Worm (Caenorhabditis elegans): ENCODE results near the gene srw-115.

The srw-115 gene

ce11 chrV:2987407-2987806 is 6.3 kb downstream of the srw-115 start, which contains the start of gene srh-85:
srh-85 (minus strand) TSS chrV:2987507.
- TF ChIP-seq hlh-1 (tag; optimal IDR thresholded peaks at IDR 0.05): no peak
- no peak for TF ChIP-seq nhr-2 (tag; optimal IDR thresholded peaks at IDR 0.05)
- no peak for TF ChIP-seq ceh-43 (GFP tag; optimal IDR thresholded peaks at IDR 0.05)
- no peak for TF ChIP-seq lsy-2 (tag; optimal IDR thresholded peaks at IDR 0.05)
- no peak for TF ChIP-seq mls-2 (tag; optimal IDR thresholded peaks at IDR 0.05)
- no peak for TF ChIP-seq nhr-76 (tag; optimal IDR thresholded peaks at IDR 0.05)
- TF ChIP-seq ceh-83 (GFP tag; optimal IDR thresholded peaks at IDR 0.05): no peak
- no peak for TF ChIP-seq ces-1 (GFP tag; optimal IDR thresholded peaks at IDR 0.05)
- no peak for TF ChIP-seq mep-1 (tag; optimal IDR thresholded peaks at IDR 0.05)
- no peak for TF ChIP-seq nhr-28 (tag; optimal IDR thresholded peaks at IDR 0.05)
- no peak for TF ChIP-seq tbx-8 (GFP tag; optimal IDR thresholded peaks at IDR 0.05)
- TF ChIP-seq M03D4.4 (tag; optimal IDR thresholded peaks at IDR 0.05): no peak
- TF ChIP-seq ztf-11 (tag; optimal IDR thresholded peaks at IDR 0.05): no peak
- TF ChIP-seq pha-4 (tag; optimal IDR thresholded peaks at IDR 0.05): no peak
- no peak for TF ChIP-seq zip-8 (tag; optimal IDR thresholded peaks at IDR 0.05)
- no peak for TF ChIP-seq ceh-39 (tag; optimal IDR thresholded peaks at IDR 0.05)
- TF ChIP-seq cnd-1 (tag; optimal IDR thresholded peaks at IDR 0.05): no peak
- TF ChIP-seq lin-32 (GFP tag; optimal IDR thresholded peaks at IDR 0.05): no peak
- TF ChIP-seq mab-5 (tag; optimal IDR thresholded peaks at IDR 0.05): no peak
- no peak for TF ChIP-seq nhr-12 (tag; optimal IDR thresholded peaks at IDR 0.05)

DNA sequence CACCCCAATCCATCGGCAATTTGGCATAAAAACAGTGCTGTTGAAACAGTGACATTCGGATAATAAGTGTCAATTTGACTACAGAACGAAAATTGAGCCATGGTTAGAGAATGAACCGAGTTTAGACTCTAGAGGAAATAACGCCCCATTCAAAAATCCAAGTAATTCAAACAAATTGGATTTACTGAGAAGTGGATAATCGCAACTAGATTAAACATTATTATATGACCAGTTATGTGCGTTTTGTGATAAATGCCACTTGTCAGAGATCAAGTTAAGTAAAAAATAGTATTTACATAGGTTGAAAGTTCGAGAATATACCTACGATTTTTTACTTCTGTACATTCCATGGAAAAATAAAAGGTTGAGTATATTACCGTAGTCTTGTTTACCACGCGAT is 8.4 kb downstream of the srw-115 start, which contains the start of gene srw-139:
Gene srw-139, minus strand, starts transcription at position 101 of the 400 bp plus-strand sequence.
- TF ChIP-seq mab-5 (tag; optimal IDR thresholded peaks at IDR 0.05) (no peak), nhr-12 (tag; optimal IDR thresholded peaks at IDR 0.05) (no peak), elt-1 (tag; optimal IDR thresholded peaks at IDR 0.05; ENCODE audit: borderline replicate concordance, insufficient read depth) (no peak), nhr-76 (tag; optimal IDR thresholded peaks at IDR 0.05) (no peak), cnd-1 (tag; optimal IDR thresholded peaks at IDR 0.05) (no peak), unc-62 (GFP tag; optimal IDR thresholded peaks at IDR 0.05) (no peak), mls-2 (tag; optimal IDR thresholded peaks at IDR 0.05) (no peak)

DNA sequence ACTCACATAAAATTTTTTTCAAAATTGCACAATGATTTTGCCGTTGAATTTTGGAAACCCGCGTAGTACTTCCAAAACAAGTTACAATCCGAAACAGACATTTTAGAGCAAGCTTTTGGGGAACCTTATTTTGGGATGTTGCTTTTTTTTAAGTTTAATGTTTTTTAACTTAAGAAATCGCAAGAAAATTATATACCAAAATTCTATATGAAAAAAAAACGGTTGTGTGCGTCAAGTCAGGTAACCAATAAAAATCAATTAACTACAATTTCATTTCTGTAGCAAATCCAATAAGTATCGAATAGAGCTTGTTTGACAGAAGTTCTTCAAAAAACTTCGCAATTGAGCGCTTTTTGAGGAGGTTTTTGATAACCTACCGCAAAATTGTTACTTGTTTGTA is 10.4 kb downstream of the srw-115 start, which contains the start of gene srw-117:
Gene srw-117, minus strand, starts transcription at position 101 of the 400 bp plus-strand sequence.
- TF ChIP-seq lin-13 (tag; optimal IDR thresholded peaks at IDR 0.05): no peak
- no peak for TF ChIP-seq ham-2 (GFP tag; optimal IDR thresholded peaks at IDR 0.05)
- TF ChIP-seq sptf-1 (tag; optimal IDR thresholded peaks at IDR 0.05): no peak
- TF ChIP-seq lsy-2 (tag; optimal IDR thresholded peaks at IDR 0.05): no peak

DNA sequence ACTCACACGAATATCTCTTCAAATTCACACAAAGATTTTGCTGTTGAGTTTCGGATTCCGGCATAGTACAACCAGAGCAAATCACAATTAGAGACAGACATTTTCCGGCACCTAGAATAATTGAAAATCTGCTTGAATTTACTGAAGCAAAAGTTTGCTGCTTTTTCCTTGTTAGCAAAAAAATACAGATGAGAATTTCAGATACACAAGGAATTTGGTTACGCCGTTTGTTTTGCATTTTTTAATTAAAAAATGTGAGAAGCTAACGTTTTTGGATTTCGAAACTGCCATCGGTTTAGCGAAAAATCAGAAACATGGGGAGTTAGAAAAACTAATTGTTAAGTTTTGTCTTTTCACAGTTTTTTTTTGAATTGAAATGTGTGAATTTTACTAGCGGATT is 13.7 kb downstream of the srw-115 start, which contains the start of gene srw-118:
Gene srw-118, minus strand, starts transcription at position 101 of the 400 bp plus-strand sequence.
- TF ChIP-seq elt-1 (tag; optimal IDR thresholded peaks at IDR 0.05; ENCODE audit: borderline replicate concordance, insufficient read depth) (no peak), sem-2 (GFP tag; optimal IDR thresholded peaks at IDR 0.05) (no peak), unc-39 (tag; optimal IDR thresholded peaks at IDR 0.05) (no peak)

ce11 chrV:2976287-2976686 is 17.4 kb downstream of the srw-115 start, which contains the start of gene srw-124:
srw-124 (plus strand) TSS chrV:2976587.
- TF ChIP-seq ham-2 (GFP tag; optimal IDR thresholded peaks at IDR 0.05) (no peak), bed-3 (GFP tag; optimal IDR thresholded peaks at IDR 0.05) (no peak), unc-120 (tag; optimal IDR thresholded peaks at IDR 0.05; ENCODE audit: poor library complexity, severe bottlenecking) (no peak), hlh-1 (tag; optimal IDR thresholded peaks at IDR 0.05) (no peak), ceh-83 (GFP tag; optimal IDR thresholded peaks at IDR 0.05) (no peak), zip-8 (tag; optimal IDR thresholded peaks at IDR 0.05) (no peak), unc-62 (GFP tag; optimal IDR thresholded peaks at IDR 0.05) (no peak), nhr-28 (tag; optimal IDR thresholded peaks at IDR 0.05) (no peak), nhr-237 (tag; optimal IDR thresholded peaks at IDR 0.05) (no peak), flh-1 (GFP tag; optimal IDR thresholded peaks at IDR 0.05) (no peak), ztf-11 (tag; optimal IDR thresholded peaks at IDR 0.05) (no peak), mab-5 (tag; optimal IDR thresholded peaks at IDR 0.05) (no peak), ceh-39 (tag; optimal IDR thresholded peaks at IDR 0.05) (no peak), mep-1 (tag; optimal IDR thresholded peaks at IDR 0.05) (no peak), pha-4 (tag; optimal IDR thresholded peaks at IDR 0.05) (no peak), lin-13 (tag; optimal IDR thresholded peaks at IDR 0.05) (no peak), lsy-2 (tag; optimal IDR thresholded peaks at IDR 0.05) (no peak), ces-1 (GFP tag; optimal IDR thresholded peaks at IDR 0.05) (no peak), sem-2 (GFP tag; optimal IDR thresholded peaks at IDR 0.05) (no peak)
